Worm (Caenorhabditis elegans) whole organism, L4 larva: ENCODE data around the gene lips-10.

ENCODE experiments used
- nhr-11 ChIP-seq: fragments of 150-350 bp; optimal IDR thresholded peaks from 2 replicates; lab custom pipeline; 2014; ENCODE audit warnings: missing biosample characterization, missing genetic modification characterization
- ztf-11 ChIP-seq: fragments of 150-350 bp; optimal IDR thresholded peaks from 2 replicates; lab custom pipeline; 2014; ENCODE audit warnings: missing biosample characterization, missing genetic modification characterization

DNA sequence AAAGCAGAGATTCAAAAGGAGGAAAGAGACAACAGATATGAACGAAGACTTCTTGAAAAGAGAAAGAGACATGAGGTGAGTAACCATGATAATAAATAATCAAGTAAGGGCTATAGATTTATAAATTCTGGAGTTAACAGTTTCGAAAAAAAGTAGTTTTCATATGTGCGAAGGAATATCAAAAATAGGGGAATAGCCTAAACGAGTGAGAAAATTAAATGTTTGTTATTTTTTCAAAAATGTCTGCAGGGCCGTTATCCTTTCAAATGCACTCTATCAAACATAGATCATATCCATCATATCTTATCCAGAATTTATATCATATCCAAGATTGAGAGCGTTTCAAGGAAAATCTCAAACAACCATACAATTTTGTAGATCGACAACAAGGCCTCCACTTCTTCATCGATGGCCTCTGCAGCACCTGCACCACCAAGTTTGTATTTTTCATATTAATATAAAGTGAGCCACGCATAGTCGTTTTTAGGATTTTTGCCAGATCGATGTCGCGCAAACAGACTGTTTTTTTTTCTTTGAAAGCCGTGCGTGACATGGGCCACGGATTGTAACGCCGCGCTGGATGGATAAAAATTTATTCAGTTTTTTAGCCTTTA, 18.1 kb upstream of the lips-10 start:
- TF ChIP-seq ztf-11 (tag; lab: Kevin White, UChicago): no peak
- TF ChIP-seq nhr-11 (tag; lab: Kevin White, UChicago): no peak
